Worm (Caenorhabditis elegans): ENCODE data around the gene F48G7.10.

ce11 chrV:619054-619453, 15.7 kb downstream of the F48G7.10 start, which contains the start of gene F48G7.4:
- no peak for TF ChIP-seq Y56A3A.18 (GFP tag; IDR thresholded peaks at IDR 0.05)
- TF ChIP-seq ets-4 (GFP tag; optimal IDR thresholded peaks at IDR 0.05), result no peak
- no peak for TF ChIP-seq him-1 (tag; optimal IDR thresholded peaks at IDR 0.05)
- TF ChIP-seq pha-4 (tag; optimal IDR thresholded peaks at IDR 0.05), result no peak
- no peak for TF ChIP-seq snpc-4 (GFP tag; optimal IDR thresholded peaks at IDR 0.05)
- peak in 1 of 4 experiments; percentile 54 for TF ChIP-seq snpc-4 (tag; optimal IDR thresholded peaks at IDR 0.05)
- no peak for TF ChIP-seq F22D6.2 (tag; optimal IDR thresholded peaks at IDR 0.05)
- TF ChIP-seq unc-62 (GFP tag; optimal IDR thresholded peaks at IDR 0.05), result no peak
- no peak for TF ChIP-seq ama-1 (optimal IDR thresholded peaks at IDR 0.05)
- no peak for TF ChIP-seq ama-1 (GFP tag; optimal IDR thresholded peaks at IDR 0.05)
- TF ChIP-seq lin-35 (GFP tag; optimal IDR thresholded peaks at IDR 0.05), result no peak

All from whole organism, young adult.